Worm (Caenorhabditis elegans): ENCODE results near the gene srw-83.

Gene srw-83

DNA sequence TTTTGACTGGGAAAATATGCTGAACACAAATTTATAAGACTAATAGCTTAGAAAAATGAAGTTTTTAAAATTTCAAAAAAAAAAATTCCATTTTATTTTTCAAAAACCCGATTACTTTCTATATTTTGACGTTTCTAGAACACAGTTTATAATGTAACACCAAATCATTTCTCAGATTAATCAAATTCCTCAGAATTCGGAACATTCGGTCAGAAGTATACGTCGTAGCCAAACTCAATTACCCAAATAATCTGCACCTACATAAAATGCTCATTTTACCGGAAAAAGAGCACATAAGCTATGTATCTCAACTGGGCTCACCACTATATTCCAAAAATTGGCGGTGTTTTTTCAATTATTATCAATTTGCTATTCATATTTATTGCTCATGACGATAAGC, 5.6 kb upstream of the srw-83 start, which contains the start of gene srj-26:
TSS of gene srj-26 (plus strand) at position 301 of the 400 bp plus-strand sequence.
- no peak for TF ChIP-seq ztf-25 (GFP tag; IDR thresholded peaks at IDR 0.05)
- no peak for TF ChIP-seq lag-1 (GFP tag; IDR thresholded peaks at IDR 0.05)
- TF ChIP-seq lsy-27 (tag; optimal IDR thresholded peaks at IDR 0.05; ENCODE audit: borderline replicate concordance, insufficient read depth) = no peak
- TF ChIP-seq ztf-28 (GFP tag; IDR thresholded peaks at IDR 0.05) = no peak
- no peak for TF ChIP-seq lin-54 (GFP tag; optimal IDR thresholded peaks at IDR 0.05)
- no peak for TF ChIP-seq ceh-91 (GFP tag; IDR thresholded peaks at IDR 0.05)
- TF ChIP-seq snpc-4 (GFP tag; optimal IDR thresholded peaks at IDR 0.05) = no peak
- TF ChIP-seq snpc-4 (tag; optimal IDR thresholded peaks at IDR 0.05) = no peak
- TF ChIP-seq mcd-1 (GFP tag; IDR thresholded peaks at IDR 0.05) = no peak
- no peak for TF ChIP-seq F39B2.1 (GFP tag; IDR thresholded peaks at IDR 0.05)
- no peak for TF ChIP-seq rec-8 (tag; optimal IDR thresholded peaks at IDR 0.05)
- TF ChIP-seq F55B11.4 (tag; optimal IDR thresholded peaks at IDR 0.05; ENCODE audit: borderline replicate concordance, insufficient read depth) = no peak
- no peak for TF ChIP-seq egl-18 (GFP tag; IDR thresholded peaks at IDR 0.05)
- TF ChIP-seq T07F8.4 (tag; optimal IDR thresholded peaks at IDR 0.05) = no peak
- TF ChIP-seq ceh-58 (GFP tag; IDR thresholded peaks at IDR 0.05) = no peak
- TF ChIP-seq ZK185.1 (tag; optimal IDR thresholded peaks at IDR 0.05; ENCODE audit: poor library complexity, severe bottlenecking) = no peak
- no peak for TF ChIP-seq nhr-90 (tag; optimal IDR thresholded peaks at IDR 0.05)
- TF ChIP-seq efl-1 (GFP tag; optimal IDR thresholded peaks at IDR 0.05) = no peak
- no peak for TF ChIP-seq aptf-3 (GFP tag; IDR thresholded peaks at IDR 0.05)
- no peak for TF ChIP-seq F10E7.11 (tag; optimal IDR thresholded peaks at IDR 0.05)
- TF ChIP-seq madf-3 (GFP tag; IDR thresholded peaks at IDR 0.05) = no peak

DNA sequence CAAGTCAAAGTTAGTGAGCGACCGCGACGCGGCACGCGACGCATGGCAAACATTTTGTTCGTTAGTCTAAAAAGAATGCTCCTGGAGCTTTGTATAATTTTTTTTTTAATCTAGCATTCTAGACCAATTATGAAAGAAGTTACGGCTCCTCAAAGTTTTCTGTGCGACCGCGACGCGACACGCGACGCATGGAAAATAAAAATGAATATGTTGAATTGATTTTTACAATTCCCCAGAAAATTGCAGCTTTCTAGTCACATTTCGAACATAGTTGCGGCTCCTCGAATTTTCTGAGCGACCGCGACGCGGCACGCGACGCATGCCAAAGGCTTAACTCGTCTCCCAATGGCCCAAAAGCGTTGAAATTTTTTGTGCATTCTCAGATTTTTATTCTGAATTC, 1.9 kb upstream of the srw-83 start, which contains the start of gene ZK262.4:
TSS of gene ZK262.4 (minus strand) at position 101 of the 400 bp plus-strand sequence.
- TF ChIP-seq B0019.2 (GFP tag; conservative IDR thresholded peaks at IDR 0.05) (no peak), snpc-3.4 (tag; optimal IDR thresholded peaks at IDR 0.05) (no peak), Y53G8AR.9 (GFP tag; conservative IDR thresholded peaks at IDR 0.05) (no peak), ztf-22 (GFP tag; optimal IDR thresholded peaks at IDR 0.05) (no peak), F37B4.10 (GFP tag; IDR thresholded peaks at IDR 0.05) (no peak), lin-26 (GFP tag; IDR thresholded peaks at IDR 0.05) (no peak), snpc-4 (GFP tag; optimal IDR thresholded peaks at IDR 0.05) (no peak), snpc-4 (tag; optimal IDR thresholded peaks at IDR 0.05) (no peak), T07F8.4 (tag; optimal IDR thresholded peaks at IDR 0.05) (no peak)

DNA sequence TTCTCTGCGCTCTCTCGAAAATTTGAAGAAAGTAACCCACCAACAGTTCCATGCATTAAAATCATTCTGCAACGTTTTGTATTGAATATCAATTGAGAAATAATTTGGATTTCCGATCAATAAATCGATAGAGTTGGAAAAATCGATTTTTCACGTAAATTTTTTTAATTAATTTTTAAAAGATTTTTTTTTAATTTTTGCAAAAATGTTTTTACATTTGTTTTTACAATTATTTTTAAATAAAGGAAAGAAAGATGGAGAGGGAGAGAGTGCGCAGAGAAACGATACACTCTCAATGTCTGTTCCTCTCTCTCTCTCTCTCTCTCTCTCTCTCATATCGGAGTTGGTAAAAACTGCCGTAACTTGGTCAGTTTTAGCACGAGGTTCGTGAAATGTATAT, 836 bp upstream of the srw-83 start, which contains the start of gene ZK262.19:
TSS of gene ZK262.19 (minus strand) at position 101 of the 400 bp plus-strand sequence.
- no peak for TF ChIP-seq dpff-1 (tag; optimal IDR thresholded peaks at IDR 0.05)
- no peak for TF ChIP-seq mcd-1 (GFP tag; IDR thresholded peaks at IDR 0.05)
- TF ChIP-seq B0336.3 (GFP tag; IDR thresholded peaks at IDR 0.05) = no peak
- no peak for TF ChIP-seq attf-6 (GFP tag; IDR thresholded peaks at IDR 0.05)
- no peak for TF ChIP-seq let-607 (tag; optimal IDR thresholded peaks at IDR 0.05)
- no peak for TF ChIP-seq pbrm-1 (GFP tag; IDR thresholded peaks at IDR 0.05)
- no peak for TF ChIP-seq madf-8 (GFP tag; conservative IDR thresholded peaks at IDR 0.05)
- no peak for TF ChIP-seq efl-1 (GFP tag; optimal IDR thresholded peaks at IDR 0.05)
- no peak for TF ChIP-seq nhr-80 (tag; optimal IDR thresholded peaks at IDR 0.05)
- no peak for TF ChIP-seq C17E4.6 (GFP tag; IDR thresholded peaks at IDR 0.05)
- no peak for TF ChIP-seq repo-1 (tag; optimal IDR thresholded peaks at IDR 0.05)
- no peak for TF ChIP-seq hmg-20 (GFP tag; IDR thresholded peaks at IDR 0.05)
- no peak for TF ChIP-seq F22D6.2 (tag; optimal IDR thresholded peaks at IDR 0.05)
- TF ChIP-seq lin-54 (GFP tag; optimal IDR thresholded peaks at IDR 0.05) = no peak
- no peak for TF ChIP-seq nfya-2 (GFP tag; IDR thresholded peaks at IDR 0.05)
- TF ChIP-seq aptf-3 (GFP tag; IDR thresholded peaks at IDR 0.05) = no peak
- TF ChIP-seq chd-7 (tag; optimal IDR thresholded peaks at IDR 0.05) = no peak
- no peak for TF ChIP-seq cebp-2 (GFP tag; IDR thresholded peaks at IDR 0.05)
